Worm (Caenorhabditis elegans): ENCODE measurements around the gene flp-4.

Gene flp-4

ce11 chrII:10021749-10022148 lies 26.9 kb upstream of the flp-4 start:
- no peak for TF ChIP-seq snpc-4 (tag; optimal IDR thresholded peaks at IDR 0.05)
- TF ChIP-seq tbx-8 (GFP tag; optimal IDR thresholded peaks at IDR 0.05), result no peak
- no peak for TF ChIP-seq blmp-1 (tag; optimal IDR thresholded peaks at IDR 0.05)
- TF ChIP-seq nhr-12 (tag; optimal IDR thresholded peaks at IDR 0.05), result no peak
- TF ChIP-seq mls-2 (tag; optimal IDR thresholded peaks at IDR 0.05), result no peak
- TF ChIP-seq sptf-1 (tag; optimal IDR thresholded peaks at IDR 0.05), result no peak

- TF ChIP-seq unc-120 (tag; optimal IDR thresholded peaks at IDR 0.05; ENCODE audit: poor library complexity, severe bottlenecking) (peak; percentile 64), nhr-237 (tag; optimal IDR thresholded peaks at IDR 0.05) (no peak), pha-4 (tag; optimal IDR thresholded peaks at IDR 0.05) (no peak), lin-32 (GFP tag; optimal IDR thresholded peaks at IDR 0.05) (no peak), ham-2 (GFP tag; optimal IDR thresholded peaks at IDR 0.05) (no peak), snpc-4 (tag; optimal IDR thresholded peaks at IDR 0.05) (no peak), blmp-1 (tag; optimal IDR thresholded peaks at IDR 0.05) (no peak), mls-2 (tag; optimal IDR thresholded peaks at IDR 0.05) (no peak), nhr-28 (tag; optimal IDR thresholded peaks at IDR 0.05) (no peak), elt-1 (tag; optimal IDR thresholded peaks at IDR 0.05; ENCODE audit: borderline replicate concordance, insufficient read depth) (no peak), mep-1 (tag; optimal IDR thresholded peaks at IDR 0.05) (no peak), M03D4.4 (tag; optimal IDR thresholded peaks at IDR 0.05) (no peak), ztf-11 (tag; optimal IDR thresholded peaks at IDR 0.05) (no peak), bed-3 (GFP tag; optimal IDR thresholded peaks at IDR 0.05) (no peak), unc-62 (GFP tag; optimal IDR thresholded peaks at IDR 0.05) (peak; percentile 91), cnd-1 (tag; optimal IDR thresholded peaks at IDR 0.05) (no peak), ceh-39 (tag; optimal IDR thresholded peaks at IDR 0.05) (no peak), elt-3 (tag; optimal IDR thresholded peaks at IDR 0.05) (no peak), nhr-2 (tag; optimal IDR thresholded peaks at IDR 0.05) (no peak), zip-8 (tag; optimal IDR thresholded peaks at IDR 0.05) (no peak), ces-1 (GFP tag; optimal IDR thresholded peaks at IDR 0.05) (no peak), lsy-2 (tag; optimal IDR thresholded peaks at IDR 0.05) (no peak), ceh-43 (GFP tag; optimal IDR thresholded peaks at IDR 0.05) (no peak), ceh-83 (GFP tag; optimal IDR thresholded peaks at IDR 0.05) (no peak), hlh-1 (tag; optimal IDR thresholded peaks at IDR 0.05) (peak; percentile 55)
These were observed 23.6 kb upstream of the flp-4 start for ce11 chrII:10025059-10025458.

ce11 chrII:10028195-10028594 lies 20.5 kb upstream of the flp-4 start, which contains the start of gene F52H3.6:
Gene F52H3.6 (minus strand): TSS chrII:10028422.
- TF ChIP-seq M03D4.4 (tag; optimal IDR thresholded peaks at IDR 0.05) (no peak), ceh-39 (tag; optimal IDR thresholded peaks at IDR 0.05) (no peak), tbx-8 (GFP tag; optimal IDR thresholded peaks at IDR 0.05) (no peak), elt-3 (tag; optimal IDR thresholded peaks at IDR 0.05) (no peak), zip-8 (tag; optimal IDR thresholded peaks at IDR 0.05) (no peak), flh-1 (GFP tag; optimal IDR thresholded peaks at IDR 0.05) (no peak), blmp-1 (tag; optimal IDR thresholded peaks at IDR 0.05) (no peak), snpc-4 (tag; optimal IDR thresholded peaks at IDR 0.05) (no peak), unc-39 (tag; optimal IDR thresholded peaks at IDR 0.05) (no peak), ham-2 (GFP tag; optimal IDR thresholded peaks at IDR 0.05) (no peak)

- no peak for TF ChIP-seq flh-1 (GFP tag; optimal IDR thresholded peaks at IDR 0.05)
- no peak for TF ChIP-seq sptf-1 (tag; optimal IDR thresholded peaks at IDR 0.05)
- TF ChIP-seq pha-4 (tag; optimal IDR thresholded peaks at IDR 0.05), result no peak
- TF ChIP-seq nhr-76 (tag; optimal IDR thresholded peaks at IDR 0.05), result no peak
- no peak for TF ChIP-seq ceh-39 (tag; optimal IDR thresholded peaks at IDR 0.05)
- no peak for TF ChIP-seq snpc-4 (tag; optimal IDR thresholded peaks at IDR 0.05)
- no peak for TF ChIP-seq tbx-8 (GFP tag; optimal IDR thresholded peaks at IDR 0.05)
- no peak for TF ChIP-seq ces-1 (GFP tag; optimal IDR thresholded peaks at IDR 0.05)
These were observed 19.6 kb upstream of the flp-4 start for ce11 chrII:10029044-10029443.

- TF ChIP-seq ham-2 (GFP tag; optimal IDR thresholded peaks at IDR 0.05) (no peak), ceh-83 (GFP tag; optimal IDR thresholded peaks at IDR 0.05) (no peak), sptf-1 (tag; optimal IDR thresholded peaks at IDR 0.05) (no peak), unc-62 (GFP tag; optimal IDR thresholded peaks at IDR 0.05) (no peak), cnd-1 (tag; optimal IDR thresholded peaks at IDR 0.05) (no peak)
These were observed 18.8 kb upstream of the flp-4 start, which contains the start of gene ttc-36 for ce11 chrII:10029890-10030289. Gene ttc-36 (plus strand): TSS chrII:10030190.

All from whole organism, mixed stage, embryonic.